Fruit fly (Drosophila melanogaster): ENCODE results near the gene kz.

DNA sequence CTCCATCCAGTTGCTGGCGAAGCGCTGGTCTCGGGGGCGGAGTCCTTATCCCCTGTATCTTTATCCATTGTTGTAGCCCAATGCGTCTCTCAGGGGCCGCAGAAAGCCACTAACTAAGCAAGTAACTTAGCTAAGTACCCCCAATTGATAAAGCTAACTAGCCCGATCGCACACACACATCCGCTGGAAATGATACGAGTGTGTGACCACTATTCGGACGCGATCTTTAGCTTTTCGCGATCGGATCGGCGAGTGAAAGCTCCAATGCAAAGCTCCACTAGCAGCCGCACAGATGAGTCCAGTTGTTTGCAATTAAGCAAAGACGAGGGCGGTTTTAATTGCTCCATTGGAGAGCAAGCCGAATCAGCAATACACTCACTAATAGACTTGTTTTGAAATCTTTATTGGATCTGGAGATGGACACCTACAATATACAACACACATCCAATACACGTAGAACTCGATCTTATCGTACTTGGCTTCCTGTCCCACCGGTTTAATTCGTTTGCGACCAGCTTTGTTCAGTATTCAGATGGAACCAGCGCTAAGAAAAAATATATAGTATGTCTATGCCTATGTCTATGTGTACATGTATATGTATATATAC lies 12.3 kb upstream of the kz start, which contains the start of gene CG3091:
- TF ChIP-seq CG14655 (GFP tag; optimal IDR thresholded peaks at IDR 0.05) (no peak), CG9948 (tag; optimal IDR thresholded peaks at IDR 0.05) (no peak)

All from whole organism, pupa.